Worm (Caenorhabditis elegans): ENCODE results near the gene cyp-14A2.

The cyp-14A2 gene

DNA sequence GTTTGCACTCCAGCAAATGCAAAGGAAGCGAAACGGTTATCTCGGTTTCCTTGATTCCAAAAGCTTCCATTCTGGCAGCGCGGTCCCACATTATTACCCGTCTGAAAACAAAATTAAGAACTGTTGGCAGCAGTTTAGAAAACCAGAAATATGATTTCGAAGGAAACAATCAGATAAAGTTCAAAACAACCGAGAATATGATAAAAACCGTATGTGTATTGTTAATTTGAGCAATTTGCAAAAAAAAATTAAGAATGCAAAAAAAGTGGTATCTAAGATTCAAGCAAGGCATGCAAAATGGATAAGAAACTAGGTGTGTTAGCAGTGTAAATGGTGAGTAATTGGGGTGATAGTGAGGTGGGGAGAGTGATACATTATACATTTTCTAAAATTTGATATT lies 19.2 kb upstream of the cyp-14A2 start, which contains the start of gene R04D3.4:
R04D3.4 (minus strand) TSS at position 101 of the 400 bp plus-strand sequence.
- TF ChIP-seq tbx-9 (tag; optimal IDR thresholded peaks at IDR 0.05; ENCODE audit: borderline replicate concordance): no peak
- TF ChIP-seq tbp1 (GFP tag; optimal IDR thresholded peaks at IDR 0.05): no peak
- TF ChIP-seq D2030.7 (GFP tag; IDR thresholded peaks at IDR 0.05): no peak
- no peak for TF ChIP-seq let-526 (GFP tag; IDR thresholded peaks at IDR 0.05)
- no peak for TF ChIP-seq lin-35 (GFP tag; optimal IDR thresholded peaks at IDR 0.05)
- no peak for TF ChIP-seq chd-7 (tag; optimal IDR thresholded peaks at IDR 0.05)
- no peak for TF ChIP-seq ekl-4 (GFP tag; IDR thresholded peaks at IDR 0.05)
- TF ChIP-seq F22D6.2 (tag; optimal IDR thresholded peaks at IDR 0.05): no peak
- no peak for TF ChIP-seq ztf-6 (GFP tag; IDR thresholded peaks at IDR 0.05)
- no peak for TF ChIP-seq Y53G8AR.9 (GFP tag; conservative IDR thresholded peaks at IDR 0.05)
- TF ChIP-seq hlh-12 (tag; optimal IDR thresholded peaks at IDR 0.05): no peak
- TF ChIP-seq egrh-3 (GFP tag; IDR thresholded peaks at IDR 0.05): no peak
- no peak for TF ChIP-seq ztf-3 (GFP tag; optimal IDR thresholded peaks at IDR 0.05)
- no peak for TF ChIP-seq F52B5.7 (tag; optimal IDR thresholded peaks at IDR 0.05)
- no peak for TF ChIP-seq ets-4 (GFP tag; optimal IDR thresholded peaks at IDR 0.05)
- no peak for TF ChIP-seq madf-8 (GFP tag; conservative IDR thresholded peaks at IDR 0.05)
- TF ChIP-seq unc-62 (GFP tag; optimal IDR thresholded peaks at IDR 0.05): no peak
- no peak for TF ChIP-seq attf-3 (GFP tag; conservative IDR thresholded peaks at IDR 0.05)
- TF ChIP-seq hsf-1 (GFP tag; IDR thresholded peaks at IDR 0.05): no peak

DNA sequence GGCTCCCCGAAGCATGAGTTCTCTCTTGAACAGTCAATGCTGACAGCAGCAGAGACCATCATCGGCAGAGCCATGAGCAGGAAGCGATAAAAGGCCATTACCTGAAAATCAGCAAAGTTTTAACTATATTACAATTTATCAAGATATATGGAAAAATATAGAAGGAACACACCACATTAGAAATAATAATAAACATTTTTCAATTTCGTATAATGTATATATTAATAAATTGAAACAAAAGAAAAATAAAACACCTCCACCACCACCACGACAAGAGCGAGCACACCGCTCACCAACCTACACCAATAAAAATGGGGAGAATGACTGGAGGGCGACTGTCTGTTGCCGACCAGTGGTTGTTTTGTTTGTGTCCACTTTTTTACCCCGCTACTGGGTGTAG lies 17.0 kb upstream of the cyp-14A2 start, which contains the start of gene R04D3.2:
R04D3.2 (minus strand) TSS at position 101 of the 400 bp plus-strand sequence.
- TF ChIP-seq somi-1 (GFP tag; optimal IDR thresholded peaks at IDR 0.05) (no peak), Y53F4B.3 (GFP tag; IDR thresholded peaks at IDR 0.05) (no peak), ekl-4 (GFP tag; IDR thresholded peaks at IDR 0.05) (no peak), dpff-1 (tag; optimal IDR thresholded peaks at IDR 0.05) (no peak), F23B12.7 (tag; optimal IDR thresholded peaks at IDR 0.05; ENCODE audit: insufficient read depth) (no peak), nhr-120 (GFP tag; IDR thresholded peaks at IDR 0.05) (no peak), athp-1 (tag; optimal IDR thresholded peaks at IDR 0.05) (no peak), B0035.1 (tag; optimal IDR thresholded peaks at IDR 0.05) (no peak), ceh-79 (tag; optimal IDR thresholded peaks at IDR 0.05) (no peak), let-607 (tag; optimal IDR thresholded peaks at IDR 0.05) (no peak), aptf-3 (GFP tag; IDR thresholded peaks at IDR 0.05) (no peak), rpc-1 (optimal IDR thresholded peaks at IDR 0.05) (no peak), rpc-1 (tag; optimal IDR thresholded peaks at IDR 0.05) (no peak), tbp1 (GFP tag; optimal IDR thresholded peaks at IDR 0.05) (no peak), ets-4 (GFP tag; optimal IDR thresholded peaks at IDR 0.05) (no peak), snpc-1.3 (tag; optimal IDR thresholded peaks at IDR 0.05; ENCODE audit: insufficient read depth) (no peak), tlf-1 (GFP tag; optimal IDR thresholded peaks at IDR 0.05) (no peak)

DNA sequence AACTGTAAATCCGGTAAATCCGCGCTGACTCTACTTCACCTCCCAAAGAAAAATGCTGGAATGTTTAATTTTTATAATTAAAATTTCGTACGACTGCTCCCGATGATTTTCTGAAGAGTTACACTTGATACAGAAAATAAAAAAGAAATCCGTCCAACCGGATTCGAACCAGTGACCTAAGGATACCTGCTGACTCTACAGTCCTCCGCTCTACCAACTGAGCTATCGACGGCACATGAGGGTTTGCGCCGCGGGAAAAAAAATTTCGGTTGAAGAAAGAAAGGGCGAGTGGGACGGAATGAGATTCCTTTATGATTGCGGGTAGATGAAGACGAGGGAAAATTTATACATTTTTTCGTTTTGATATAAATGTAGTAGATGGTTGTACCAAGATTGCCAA lies 15.1 kb upstream of the cyp-14A2 start:
- TF ChIP-seq B0035.1 (tag; optimal IDR thresholded peaks at IDR 0.05) (no peak), mes-4 (tag; optimal IDR thresholded peaks at IDR 0.05) (no peak), hmg-20 (GFP tag; IDR thresholded peaks at IDR 0.05) (no peak), nfya-1 (tag; optimal IDR thresholded peaks at IDR 0.05; ENCODE audit: borderline replicate concordance, insufficient read depth) (no peak), efl-1 (GFP tag; optimal IDR thresholded peaks at IDR 0.05) (no peak), ceh-40 (GFP tag; IDR thresholded peaks at IDR 0.05) (no peak), snpc-1.3 (tag; optimal IDR thresholded peaks at IDR 0.05; ENCODE audit: insufficient read depth) (peak; percentile 45), madf-6 (GFP tag; IDR thresholded peaks at IDR 0.05) (peak; percentile 19; the same call in 1 of the 2 replicates), F55B11.4 (tag; optimal IDR thresholded peaks at IDR 0.05; ENCODE audit: borderline replicate concordance, insufficient read depth) (no peak), nfyb-1 (GFP tag; IDR thresholded peaks at IDR 0.05) (peak; percentile 64), cebp-1 (GFP tag; IDR thresholded peaks at IDR 0.05) (peak; percentile 26; the same call in 1 of the 2 replicates), cebp-1 (tag; optimal IDR thresholded peaks at IDR 0.05) (no peak), madf-3 (GFP tag; IDR thresholded peaks at IDR 0.05) (no peak), lin-35 (GFP tag; optimal IDR thresholded peaks at IDR 0.05) (no peak), ama-1 (optimal IDR thresholded peaks at IDR 0.05) (no peak), ama-1 (GFP tag; optimal IDR thresholded peaks at IDR 0.05) (peak in 1 of 2 experiments; percentile 14), aptf-2 (GFP tag; conservative IDR thresholded peaks at IDR 0.05) (no peak), lsl-1 (GFP tag; optimal IDR thresholded peaks at IDR 0.05) (no peak), F22D6.2 (tag; optimal IDR thresholded peaks at IDR 0.05) (no peak), Y53G8AR.9 (GFP tag; conservative IDR thresholded peaks at IDR 0.05) (no peak)
